Fruit fly (Drosophila melanogaster): ENCODE results near the gene CG34173.

CG34173 gene

DNA sequence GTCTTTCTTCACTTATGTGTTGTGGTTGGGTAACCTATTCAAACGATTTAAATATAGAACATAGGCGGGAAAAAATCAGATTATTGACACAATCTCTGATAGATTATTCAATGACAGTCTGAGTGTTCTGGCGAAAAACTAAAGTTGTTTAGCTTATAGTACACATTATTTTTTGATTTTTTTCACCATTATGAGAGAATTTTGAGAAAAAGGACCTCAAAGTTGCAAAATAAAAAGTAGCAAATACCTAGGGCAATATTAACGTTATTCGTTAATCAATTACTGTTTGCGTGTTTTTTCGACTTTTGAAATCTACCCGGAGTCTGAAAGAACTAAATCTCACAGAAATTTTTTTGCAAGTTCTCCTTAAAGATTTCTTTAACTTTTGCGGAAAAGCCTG is at the start of gene CG34173:
CG34173 (minus strand) TSS at position 101 of the 400 bp plus-strand sequence.
- TF ChIP-seq ttk (optimal IDR thresholded peaks at IDR 0.05), result no peak
- TF ChIP-seq insv (optimal IDR thresholded peaks at IDR 0.05), result no peak
- no peak for TF ChIP-seq Sin3A (optimal IDR thresholded peaks at IDR 0.05)
- no peak for TF ChIP-seq Myc (optimal IDR thresholded peaks at IDR 0.05)
- TF ChIP-seq h (optimal IDR thresholded peaks at IDR 0.05), result no peak
- TF ChIP-seq psq (optimal IDR thresholded peaks at IDR 0.05), result no peak

dm6 chr2L:22079332-22079731 is 25.2 kb upstream of the CG34173 start, which contains the start of gene ttm3:
TSS of gene ttm3 (plus strand) at chr2L:22079632.
- TF ChIP-seq ttk (optimal IDR thresholded peaks at IDR 0.05) (no peak), psq (optimal IDR thresholded peaks at IDR 0.05) (no peak), h (optimal IDR thresholded peaks at IDR 0.05) (no peak), insv (optimal IDR thresholded peaks at IDR 0.05) (no peak), Myc (optimal IDR thresholded peaks at IDR 0.05) (no peak), Sin3A (optimal IDR thresholded peaks at IDR 0.05) (no peak)

DNA sequence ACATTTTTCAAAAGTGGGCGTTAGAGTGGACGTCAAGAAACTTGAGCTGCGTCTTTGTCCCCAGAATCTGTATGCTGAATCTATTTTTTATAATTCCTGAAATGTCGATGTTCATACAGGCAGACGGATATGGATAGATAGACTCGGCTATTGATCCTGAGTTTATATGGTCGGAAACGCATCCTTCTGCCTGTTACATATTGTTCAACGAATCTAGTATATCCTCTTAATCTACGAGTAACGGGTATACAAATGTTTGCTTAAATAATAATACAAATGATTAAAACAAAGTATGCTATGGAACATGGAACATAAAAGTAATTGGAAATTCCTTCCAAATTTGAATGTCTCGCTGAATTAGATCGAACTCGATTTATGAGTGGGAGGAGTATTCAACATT is 16.7 kb upstream of the CG34173 start, which contains the start of gene tplus3a:
tplus3a (plus strand) TSS at position 301 of the 400 bp plus-strand sequence.
- TF ChIP-seq insv (optimal IDR thresholded peaks at IDR 0.05) (no peak), psq (optimal IDR thresholded peaks at IDR 0.05) (no peak), ttk (optimal IDR thresholded peaks at IDR 0.05) (no peak), Sin3A (optimal IDR thresholded peaks at IDR 0.05) (no peak), h (optimal IDR thresholded peaks at IDR 0.05) (no peak), Myc (optimal IDR thresholded peaks at IDR 0.05) (no peak)

- TF ChIP-seq h (optimal IDR thresholded peaks at IDR 0.05), result no peak
- TF ChIP-seq psq (optimal IDR thresholded peaks at IDR 0.05), result no peak
- no peak for TF ChIP-seq insv (optimal IDR thresholded peaks at IDR 0.05)
- no peak for TF ChIP-seq ttk (optimal IDR thresholded peaks at IDR 0.05)
- no peak for TF ChIP-seq Sin3A (optimal IDR thresholded peaks at IDR 0.05)
- TF ChIP-seq Myc (optimal IDR thresholded peaks at IDR 0.05), result no peak
Observed at dm6 chr2L:22065243-22065642, 11.1 kb upstream of the CG34173 start, which contains the start of gene CG42597. TSS of gene CG42597 (minus strand) at chr2L:22065343.

DNA sequence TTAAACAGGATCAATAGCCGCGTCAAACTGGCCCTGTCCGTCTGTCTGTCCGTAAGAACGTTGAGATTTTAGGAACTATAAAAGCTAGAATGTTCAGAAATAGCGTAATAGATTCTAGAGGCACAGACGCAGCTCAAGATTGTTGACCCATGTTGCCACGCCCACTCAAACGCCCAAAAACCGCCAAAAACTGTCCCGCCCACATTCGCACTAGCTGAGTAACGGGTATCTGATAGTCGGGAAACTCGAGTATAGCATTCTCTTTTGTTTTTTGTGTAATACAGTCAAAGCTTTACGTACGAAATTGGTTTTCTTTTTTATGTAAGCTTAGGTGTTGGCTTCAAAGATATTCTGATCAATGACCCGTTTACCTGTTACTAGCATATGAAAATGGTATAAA is 5.8 kb upstream of the CG34173 start:
- TF ChIP-seq ttk (optimal IDR thresholded peaks at IDR 0.05) (no peak), psq (optimal IDR thresholded peaks at IDR 0.05) (no peak), Myc (optimal IDR thresholded peaks at IDR 0.05) (no peak), Sin3A (optimal IDR thresholded peaks at IDR 0.05) (no peak), h (optimal IDR thresholded peaks at IDR 0.05) (no peak), insv (optimal IDR thresholded peaks at IDR 0.05) (no peak)

DNA sequence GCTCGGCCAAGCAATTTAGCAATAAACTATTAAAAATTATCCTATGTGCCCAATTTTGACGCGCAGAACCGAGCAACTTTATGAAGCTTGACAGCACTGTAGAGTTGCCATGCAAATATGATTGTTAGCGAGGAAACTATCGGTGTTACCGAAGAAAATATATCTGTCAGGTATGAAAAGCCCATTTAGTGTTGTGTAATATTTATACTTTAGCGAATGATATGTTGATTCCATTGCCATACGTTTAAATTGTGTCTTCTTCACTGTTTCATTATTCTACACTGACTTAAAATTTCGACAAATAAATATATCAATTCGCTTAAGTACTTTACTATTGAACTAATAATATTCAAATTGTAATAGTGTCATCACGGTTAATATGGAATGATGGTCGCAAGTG is 10.3 kb downstream of the CG34173 start, which contains the start of gene CG31601:
CG31601 (minus strand) TSS at position 101 of the 400 bp plus-strand sequence.
- TF ChIP-seq insv (optimal IDR thresholded peaks at IDR 0.05), result no peak
- no peak for TF ChIP-seq psq (optimal IDR thresholded peaks at IDR 0.05)
- no peak for TF ChIP-seq ttk (optimal IDR thresholded peaks at IDR 0.05)
- TF ChIP-seq Myc (optimal IDR thresholded peaks at IDR 0.05), result no peak
- TF ChIP-seq Sin3A (optimal IDR thresholded peaks at IDR 0.05), result no peak
- TF ChIP-seq h (optimal IDR thresholded peaks at IDR 0.05), result no peak

DNA sequence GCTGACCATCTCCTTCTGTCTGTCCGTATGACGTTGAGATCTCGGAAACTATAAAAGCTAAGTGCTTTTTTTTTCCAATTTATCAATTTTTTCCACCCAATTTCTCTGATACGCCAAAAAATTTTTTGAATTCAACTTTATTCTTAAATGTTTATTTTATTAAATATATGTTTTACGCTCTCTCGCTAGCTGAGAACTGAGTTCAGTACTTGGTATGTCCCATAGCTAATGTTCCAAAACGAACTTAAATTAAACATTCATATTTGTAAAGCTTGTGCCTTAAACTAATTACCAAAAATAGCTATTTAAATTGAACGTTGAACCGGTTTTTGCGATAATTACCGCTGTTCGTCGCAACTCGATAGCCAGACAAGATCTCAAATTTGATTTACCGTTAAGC is 16.5 kb downstream of the CG34173 start, which contains the start of gene Grl40a:
Grl40a (plus strand) TSS at position 301 of the 400 bp plus-strand sequence.
- no peak for TF ChIP-seq psq (optimal IDR thresholded peaks at IDR 0.05)
- no peak for TF ChIP-seq insv (optimal IDR thresholded peaks at IDR 0.05)
- TF ChIP-seq Sin3A (optimal IDR thresholded peaks at IDR 0.05), result no peak
- no peak for TF ChIP-seq Myc (optimal IDR thresholded peaks at IDR 0.05)
- no peak for TF ChIP-seq h (optimal IDR thresholded peaks at IDR 0.05)
- no peak for TF ChIP-seq ttk (optimal IDR thresholded peaks at IDR 0.05)

DNA sequence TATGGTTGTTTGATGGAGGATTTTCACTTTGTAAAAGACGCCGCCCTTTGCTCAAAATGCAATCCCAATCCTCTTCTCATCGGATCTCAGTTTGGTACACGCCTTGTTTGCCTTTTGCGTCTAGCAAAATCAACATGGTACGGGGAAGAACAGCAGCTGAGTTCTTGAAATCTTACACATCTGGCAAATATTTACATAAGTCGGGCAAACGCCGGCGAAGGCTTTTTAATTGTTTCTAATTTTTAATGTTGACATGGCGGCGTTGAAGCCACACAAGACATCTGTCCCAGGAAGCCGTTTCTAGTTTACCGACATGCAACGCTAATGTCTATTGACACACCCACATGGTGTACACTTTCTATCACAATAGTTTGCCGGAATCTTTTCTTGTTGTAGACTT is 17.2 kb downstream of the CG34173 start:
- TF ChIP-seq Myc (optimal IDR thresholded peaks at IDR 0.05) (no peak), psq (optimal IDR thresholded peaks at IDR 0.05) (no peak), ttk (optimal IDR thresholded peaks at IDR 0.05) (no peak), Sin3A (optimal IDR thresholded peaks at IDR 0.05) (no peak), h (optimal IDR thresholded peaks at IDR 0.05) (no peak), insv (optimal IDR thresholded peaks at IDR 0.05) (no peak)

DNA sequence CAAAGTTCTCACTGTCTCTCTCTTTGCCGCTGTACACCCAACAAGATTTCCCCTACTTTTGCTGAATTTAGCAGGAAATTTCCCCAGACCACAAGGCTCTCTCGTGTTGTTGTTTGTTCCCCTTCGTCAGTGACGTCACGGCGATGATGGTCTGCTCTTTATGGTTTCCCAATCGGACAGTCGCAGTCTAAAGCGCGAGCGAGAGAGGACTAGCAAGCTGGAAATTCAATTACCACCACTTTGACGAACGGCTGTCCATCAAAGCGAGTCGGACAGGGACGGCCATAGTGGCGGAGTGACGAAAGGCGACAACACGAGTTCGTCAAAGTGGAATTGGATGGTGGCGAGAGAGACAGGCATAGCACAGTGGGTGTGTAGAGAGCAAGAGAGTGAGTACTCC is 29.7 kb downstream of the CG34173 start:
- no peak for TF ChIP-seq insv (optimal IDR thresholded peaks at IDR 0.05)
- no peak for TF ChIP-seq Myc (optimal IDR thresholded peaks at IDR 0.05)
- no peak for TF ChIP-seq Sin3A (optimal IDR thresholded peaks at IDR 0.05)
- no peak for TF ChIP-seq h (optimal IDR thresholded peaks at IDR 0.05)
- TF ChIP-seq ttk (optimal IDR thresholded peaks at IDR 0.05), result no peak
- no peak for TF ChIP-seq psq (optimal IDR thresholded peaks at IDR 0.05)

DNA sequence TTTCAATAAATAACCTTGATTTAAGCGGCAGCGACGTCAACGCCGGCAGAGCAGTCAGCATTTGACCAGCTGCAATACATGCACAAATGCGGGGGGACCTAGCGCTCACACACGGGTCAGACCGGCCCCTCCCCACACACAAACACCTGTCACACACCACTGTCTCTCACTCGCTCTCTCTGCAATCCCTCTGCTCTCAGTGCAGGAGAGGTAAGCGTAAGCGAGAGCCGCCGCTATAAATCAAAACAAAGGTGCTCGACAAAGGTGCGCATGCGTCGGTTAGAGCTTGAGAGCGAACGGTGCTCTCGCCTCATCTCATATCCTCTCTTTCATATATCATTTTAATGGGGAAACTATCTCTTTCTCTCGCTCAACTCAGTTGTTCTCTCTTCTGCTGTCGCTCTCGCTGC is 35.2 kb downstream of the CG34173 start, which contains the start of gene tio:
tio (plus strand) TSS at position 348 of the 410 bp plus-strand sequence.
- no peak for TF ChIP-seq psq (optimal IDR thresholded peaks at IDR 0.05)
- peak; percentile 68 for TF ChIP-seq insv (optimal IDR thresholded peaks at IDR 0.05)
- TF ChIP-seq Sin3A (optimal IDR thresholded peaks at IDR 0.05), result no peak
- no peak for TF ChIP-seq h (optimal IDR thresholded peaks at IDR 0.05)
- TF ChIP-seq ttk (optimal IDR thresholded peaks at IDR 0.05), result no peak
- TF ChIP-seq Myc (optimal IDR thresholded peaks at IDR 0.05), result no peak

dm6 chr2L:22014890-22015289 is 39.2 kb downstream of the CG34173 start, which contains the start of gene CG31693:
TSS of gene CG31693 (plus strand) at chr2L:22015190.
- TF ChIP-seq psq (optimal IDR thresholded peaks at IDR 0.05) (no peak), ttk (optimal IDR thresholded peaks at IDR 0.05) (no peak), Myc (optimal IDR thresholded peaks at IDR 0.05) (no peak), Sin3A (optimal IDR thresholded peaks at IDR 0.05) (no peak), insv (optimal IDR thresholded peaks at IDR 0.05) (no peak), h (optimal IDR thresholded peaks at IDR 0.05) (no peak)

Data from Kc167 (cell line).